Fruit fly (Drosophila melanogaster): ENCODE results near the gene CG18518.

DNA sequence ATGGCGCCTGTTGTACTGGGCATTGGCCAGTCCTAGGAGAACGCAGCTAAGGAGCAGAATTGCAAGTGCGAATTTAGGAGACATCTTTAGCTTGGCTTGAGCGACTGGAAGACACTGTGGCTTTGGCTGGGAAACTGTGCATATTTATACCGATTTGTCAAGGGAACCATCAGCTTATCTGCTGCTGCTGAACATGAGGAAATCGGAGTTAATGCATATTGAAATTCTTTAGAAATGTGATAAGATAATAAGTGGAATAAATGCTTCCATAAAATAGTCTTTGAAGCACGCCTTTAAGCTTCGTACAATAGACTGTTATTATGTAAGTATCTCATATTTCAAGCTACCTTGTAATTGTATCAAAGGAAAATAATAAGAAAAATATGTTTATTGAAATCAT lies 47.6 kb upstream of the CG18518 start, which contains the start of gene CG44475:
- no peak for TF ChIP-seq CTCF (optimal IDR thresholded peaks at IDR 0.05)
- no peak for TF ChIP-seq CG8478 (optimal IDR thresholded peaks at IDR 0.05)
